Worm (Caenorhabditis elegans): Measurements from ENCODE around the gene aagr-1.

Gene aagr-1

ce11 chrIV:8355592-8355991 lies 10.7 kb upstream of the aagr-1 start, which contains the start of the genes F17E9.2 and col-116:
TSS of gene F17E9.2 (plus strand) at chrIV:8355892.
TSS of gene col-116 (plus strand) at chrIV:8355906.
- no peak for TF ChIP-seq fax-1 (tag; optimal IDR thresholded peaks at IDR 0.05)
- TF ChIP-seq npax-4 (tag; optimal IDR thresholded peaks at IDR 0.05), result no peak
- TF ChIP-seq ceh-19 (GFP tag; optimal IDR thresholded peaks at IDR 0.05), result no peak
- no peak for TF ChIP-seq sox-2 (GFP tag; IDR thresholded peaks at IDR 0.05)
- TF ChIP-seq gmeb-2 (tag; optimal IDR thresholded peaks at IDR 0.05), result no peak
- TF ChIP-seq mec-3 (tag; optimal IDR thresholded peaks at IDR 0.05; ENCODE audit: borderline replicate concordance), result no peak
- no peak for TF ChIP-seq sdc-2 (tag; optimal IDR thresholded peaks at IDR 0.05)
- TF ChIP-seq pat-9 (tag; optimal IDR thresholded peaks at IDR 0.05), result no peak
- no peak for TF ChIP-seq syd-9 (tag; optimal IDR thresholded peaks at IDR 0.05)
- no peak for TF ChIP-seq ttx-3 (tag; optimal IDR thresholded peaks at IDR 0.05)
- TF ChIP-seq T23F11.4 (GFP tag; optimal IDR thresholded peaks at IDR 0.05), result no peak
- no peak for TF ChIP-seq nhr-11 (tag; optimal IDR thresholded peaks at IDR 0.05)
- no peak for TF ChIP-seq che-1 (tag; optimal IDR thresholded peaks at IDR 0.05)
- no peak for TF ChIP-seq K02D7.2 (tag; optimal IDR thresholded peaks at IDR 0.05)
- TF ChIP-seq ztf-16 (tag; optimal IDR thresholded peaks at IDR 0.05), result no peak
- TF ChIP-seq ets-4 (tag; optimal IDR thresholded peaks at IDR 0.05), result no peak
- no peak for TF ChIP-seq dve-1 (tag; optimal IDR thresholded peaks at IDR 0.05)
- TF ChIP-seq tbx-2 (tag; optimal IDR thresholded peaks at IDR 0.05), result no peak
- no peak for TF ChIP-seq madf-2 (tag; optimal IDR thresholded peaks at IDR 0.05)

DNA sequence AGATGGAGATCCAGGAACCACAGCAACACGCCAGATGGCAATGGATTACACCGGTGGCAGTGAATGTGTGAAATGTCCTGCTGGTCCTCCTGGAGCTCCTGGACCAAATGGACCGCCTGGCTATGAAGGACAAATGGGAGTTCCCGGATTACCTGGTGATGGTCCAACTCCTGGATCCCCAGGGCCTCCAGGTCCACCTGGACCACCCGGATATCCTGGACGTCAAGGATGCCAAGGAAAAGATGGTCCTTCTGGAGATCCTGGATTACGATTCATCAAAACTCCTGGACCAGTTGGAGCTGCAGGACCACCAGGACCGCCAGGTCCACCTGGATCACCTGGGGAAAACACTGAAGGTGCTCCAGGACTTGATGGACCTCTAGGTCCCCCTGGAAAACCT lies 9.0 kb upstream of the aagr-1 start:
- no peak for TF ChIP-seq fkh-10 (GFP tag; optimal IDR thresholded peaks at IDR 0.05)
- TF ChIP-seq elt-4 (tag; optimal IDR thresholded peaks at IDR 0.05), result peak; percentile 64
- TF ChIP-seq pros-1 (tag; optimal IDR thresholded peaks at IDR 0.05), result no peak

ce11 chrIV:8358492-8358891 lies 7.8 kb upstream of the aagr-1 start, which contains the start of gene D2096.13:
TSS of gene D2096.13 (minus strand) at chrIV:8358592.
- TF ChIP-seq ceh-2 (tag; optimal IDR thresholded peaks at IDR 0.05) (no peak), ets-4 (tag; optimal IDR thresholded peaks at IDR 0.05) (no peak), pros-1 (tag; optimal IDR thresholded peaks at IDR 0.05) (no peak), C08G9.2 (tag; optimal IDR thresholded peaks at IDR 0.05) (no peak), pax-1 (tag; optimal IDR thresholded peaks at IDR 0.05) (no peak), ceh-31 (tag; optimal IDR thresholded peaks at IDR 0.05) (no peak), dmd-4 (tag; optimal IDR thresholded peaks at IDR 0.05; ENCODE audit: borderline replicate concordance) (no peak), fkh-6 (tag; optimal IDR thresholded peaks at IDR 0.05) (no peak), dve-1 (tag; optimal IDR thresholded peaks at IDR 0.05) (no peak), elt-2 (tag; optimal IDR thresholded peaks at IDR 0.05) (no peak), ahr-1 (tag; optimal IDR thresholded peaks at IDR 0.05) (no peak), ceh-18 (tag; optimal IDR thresholded peaks at IDR 0.05) (no peak), pha-2 (tag; optimal IDR thresholded peaks at IDR 0.05) (no peak), ceh-30 (tag; optimal IDR thresholded peaks at IDR 0.05) (no peak)

DNA sequence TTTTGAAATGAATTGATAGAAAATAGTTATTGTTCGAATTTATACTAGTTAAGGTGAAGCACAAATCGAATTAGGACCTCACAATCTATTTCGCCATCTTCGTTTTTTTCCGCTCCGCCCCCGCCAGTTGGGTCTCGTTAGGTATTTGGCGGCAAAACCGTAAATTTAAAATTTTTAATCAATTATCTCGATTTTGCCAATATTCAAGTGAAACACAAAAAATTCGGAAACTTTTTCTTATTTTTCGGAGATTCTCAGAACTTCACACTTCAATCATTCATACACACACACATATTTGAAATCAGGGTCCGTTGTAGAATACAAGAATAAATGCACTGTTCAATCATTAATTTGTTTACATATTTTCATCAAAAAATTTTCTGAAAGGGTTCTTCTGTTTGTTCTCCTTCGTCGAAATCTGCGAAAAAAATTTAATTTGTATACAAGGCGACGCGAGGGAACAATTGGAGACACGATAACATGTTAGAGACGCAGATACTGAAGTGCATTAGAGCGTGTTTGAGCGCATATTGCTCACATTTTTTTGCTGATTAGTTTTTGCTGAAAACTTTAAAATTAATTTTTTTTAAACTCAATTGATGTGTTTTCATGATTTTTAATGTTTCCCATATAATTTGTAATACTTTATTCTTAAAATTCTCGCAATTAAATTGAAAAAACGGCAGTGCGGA lies 6.5 kb upstream of the aagr-1 start, which contains the start of gene D2096.5:
D2096.5 (minus strand) TSS at position 51 of the 692 bp plus-strand sequence.
- TF ChIP-seq ceh-45 (GFP tag; IDR thresholded peaks at IDR 0.05) (no peak), ceh-18 (tag; optimal IDR thresholded peaks at IDR 0.05) (no peak), fax-1 (tag; optimal IDR thresholded peaks at IDR 0.05) (no peak), ttx-3 (tag; optimal IDR thresholded peaks at IDR 0.05) (no peak), pqm-1 (tag; optimal IDR thresholded peaks at IDR 0.05) (no peak), unc-42 (tag; optimal IDR thresholded peaks at IDR 0.05) (peak; percentile 88), pag-3 (tag; optimal IDR thresholded peaks at IDR 0.05; ENCODE audit: borderline replicate concordance) (no peak), pax-1 (tag; optimal IDR thresholded peaks at IDR 0.05) (no peak), Y22D7AL.16 (tag; optimal IDR thresholded peaks at IDR 0.05) (no peak), sox-2 (GFP tag; IDR thresholded peaks at IDR 0.05) (peak; percentile 27; the same call in 1 of the 2 replicates), ceh-14 (tag; optimal IDR thresholded peaks at IDR 0.05) (peak; percentile 61), gmeb-2 (tag; optimal IDR thresholded peaks at IDR 0.05) (no peak), fkh-10 (GFP tag; optimal IDR thresholded peaks at IDR 0.05) (no peak), pha-4 (tag; optimal IDR thresholded peaks at IDR 0.05) (no peak), zip-5 (tag; optimal IDR thresholded peaks at IDR 0.05) (no peak), C38D4.7 (GFP tag; optimal IDR thresholded peaks at IDR 0.05) (no peak)
